In genomic region chr3L:3060054-3060979, dm6 we compare ENCODE assay signal across 1 fruit fly cellular context.
A peak's percentile ranks its signal among the peaks of the same experiment; 100 is the strongest.
TF ChIP-seq lines count a peak whose summit lies in the region.

No protein-coding gene starts in this region.

TF ChIP-seq in whole organism, embryonic, 481 proteins besides CTCF, POLR2A, EP300 and RAD21 (continued from another document):
- TF ChIP-seq Poxn (GFP tag; IDR thresholded peaks at IDR 0.05; lab: Robert Waterston, UW) (peak; percentile 97), CG5180 (GFP tag; optimal IDR thresholded peaks at IDR 0.05; lab: Kevin White, UChicago) (peak; percentile 90), wor (GFP tag; IDR thresholded peaks at IDR 0.05; lab: Robert Waterston, UW) (peak; percentile 99), psq (GFP tag; optimal IDR thresholded peaks at IDR 0.05; lab: Kevin White, UChicago) (peak; percentile 92), CG1792 (GFP tag; optimal IDR thresholded peaks at IDR 0.05; lab: Kevin White, UChicago) (peak; percentile 98), exex (tag; optimal IDR thresholded peaks at IDR 0.05; lab: Kevin White, UChicago) (peak; percentile 85), CG6854 (GFP tag; optimal IDR thresholded peaks at IDR 0.05; lab: Kevin White, UChicago) (peak; percentile 96), CG6254 (GFP tag; optimal IDR thresholded peaks at IDR 0.05; lab: Kevin White, UChicago) (peak; percentile 91), knrl (GFP tag; IDR thresholded peaks at IDR 0.05; lab: Robert Waterston, UW; ENCODE audit: partially characterized antibody) (no peak), fd102C (GFP tag; optimal IDR thresholded peaks at IDR 0.05; lab: Kevin White, UChicago) (peak; percentile 83), cad (GFP tag; optimal IDR thresholded peaks at IDR 0.05; lab: Kevin White, UChicago) (no peak), CG5245 (GFP tag; optimal IDR thresholded peaks at IDR 0.05; lab: Kevin White, UChicago) (peak; percentile 98), CG8089 (GFP tag; optimal IDR thresholded peaks at IDR 0.05; lab: Kevin White, UChicago) (peak; percentile 98), ken (GFP tag; IDR thresholded peaks at IDR 0.05; lab: Robert Waterston, UW) (peak; percentile 100), CG2712 (tag; optimal IDR thresholded peaks at IDR 0.05; lab: Kevin White, UChicago) (peak; percentile 97), Trl (optimal IDR thresholded peaks at IDR 0.05; lab: Kevin White, UChicago) (peak; percentile 26 to 67), Trl (GFP tag; optimal IDR thresholded peaks at IDR 0.05; lab: Kevin White, UChicago) (peak; percentile 99), Xbp1 (GFP tag; optimal IDR thresholded peaks at IDR 0.05; lab: Kevin White, UChicago) (peak; percentile 99), CG12236 (GFP tag; optimal IDR thresholded peaks at IDR 0.05; lab: Kevin White, UChicago) (peak; percentile 98), vnd (GFP tag; IDR thresholded peaks at IDR 0.05; lab: Robert Waterston, UW; ENCODE audit: partially characterized antibody) (no peak), CG11560 (tag; IDR thresholded peaks at IDR 0.05; lab: Robert Waterston, UW) (peak; percentile 93), CG10147 (GFP tag; optimal IDR thresholded peaks at IDR 0.05; lab: Kevin White, UChicago) (peak; percentile 93), CG34422 (GFP tag; IDR thresholded peaks at IDR 0.05; lab: Robert Waterston, UW) (peak; percentile 99), kah (GFP tag; optimal IDR thresholded peaks at IDR 0.05; lab: Kevin White, UChicago) (peak; percentile 92), CG7963 (GFP tag; IDR thresholded peaks at IDR 0.05; lab: Robert Waterston, UW; ENCODE audit: partially characterized antibody) (no peak), CG17568 (GFP tag; optimal IDR thresholded peaks at IDR 0.05; lab: Kevin White, UChicago) (peak; percentile 96), ab (GFP tag; optimal IDR thresholded peaks at IDR 0.05; lab: Kevin White, UChicago) (peak; percentile 99), CG7556 (GFP tag; optimal IDR thresholded peaks at IDR 0.05; lab: Kevin White, UChicago) (peak; percentile 97), stwl (tag; optimal IDR thresholded peaks at IDR 0.05; lab: Kevin White, UChicago) (no peak), Antp (GFP tag; optimal IDR thresholded peaks at IDR 0.05; lab: Kevin White, UChicago) (peak; percentile 99), ase (GFP tag; IDR thresholded peaks at IDR 0.05; lab: Robert Waterston, UW) (peak; percentile 99), ac (GFP tag; optimal IDR thresholded peaks at IDR 0.05; lab: Kevin White, UChicago) (peak; percentile 94), CG11723 (GFP tag; optimal IDR thresholded peaks at IDR 0.05; lab: Kevin White, UChicago) (peak; percentile 99), Hr3 (GFP tag; optimal IDR thresholded peaks at IDR 0.05; lab: Kevin White, UChicago) (peak; percentile 99), Ptx1 (GFP tag; IDR thresholded peaks at IDR 0.05; lab: Robert Waterston, UW) (peak; percentile 100), CG15011 (GFP tag; optimal IDR thresholded peaks at IDR 0.05; lab: Kevin White, UChicago) (peak; percentile 97), mam (GFP tag; optimal IDR thresholded peaks at IDR 0.05; lab: Kevin White, UChicago) (peak; percentile 99), CG10462 (GFP tag; optimal IDR thresholded peaks at IDR 0.05; lab: Kevin White, UChicago) (peak; percentile 96), sna (GFP tag; IDR thresholded peaks at IDR 0.05; lab: Robert Waterston, UW; ENCODE audit: partially characterized antibody) (peak; percentile 23; the same call in 1 of the 2 replicates), CG30020 (tag; optimal IDR thresholded peaks at IDR 0.05; lab: Kevin White, UChicago) (peak; percentile 76), ara (GFP tag; IDR thresholded peaks at IDR 0.05; lab: Robert Waterston, UW) (peak; percentile 99), CG1024 (GFP tag; IDR thresholded peaks at IDR 0.05; lab: Robert Waterston, UW) (peak; percentile 97), lola (GFP tag; optimal IDR thresholded peaks at IDR 0.05; lab: Kevin White, UChicago) (peak in 1 of 3 experiments; percentile 93), peb (GFP tag; IDR thresholded peaks at IDR 0.05; lab: Robert Waterston, UW) (peak; percentile 97), MTF-1 (GFP tag; optimal IDR thresholded peaks at IDR 0.05; lab: Kevin White, UChicago; ENCODE audit: borderline replicate concordance) (peak; percentile 96), CG8765 (GFP tag; IDR thresholded peaks at IDR 0.05; lab: Robert Waterston, UW) (peak; percentile 99), CG12769 (tag; optimal IDR thresholded peaks at IDR 0.05; lab: Kevin White, UChicago) (peak; percentile 99), Dp (GFP tag; optimal IDR thresholded peaks at IDR 0.05; lab: Kevin White, UChicago) (peak; percentile 7), nmo (GFP tag; optimal IDR thresholded peaks at IDR 0.05; lab: Kevin White, UChicago) (peak; percentile 97), nom (GFP tag; optimal IDR thresholded peaks at IDR 0.05; lab: Kevin White, UChicago) (peak; percentile 93), CG13424 (tag; optimal IDR thresholded peaks at IDR 0.05; lab: Kevin White, UChicago) (peak; percentile 97), CG7357 (GFP tag; IDR thresholded peaks at IDR 0.05; lab: Robert Waterston, UW) (peak; percentile 97), Dref (GFP tag; IDR thresholded peaks at IDR 0.05; lab: Robert Waterston, UW) (peak; percentile 53), fu2 (GFP tag; optimal IDR thresholded peaks at IDR 0.05; lab: Kevin White, UChicago) (peak; percentile 99), jumu (GFP tag; optimal IDR thresholded peaks at IDR 0.05; lab: Kevin White, UChicago) (peak; percentile 99), grn (GFP tag; optimal IDR thresholded peaks at IDR 0.05; lab: Kevin White, UChicago) (peak; percentile 88), croc (GFP tag; conservative IDR thresholded peaks at IDR 0.05; lab: Robert Waterston, UW) (peak; percentile 98), tap (tag; optimal IDR thresholded peaks at IDR 0.05; lab: Kevin White, UChicago) (peak; percentile 97), CG17829 (tag; optimal IDR thresholded peaks at IDR 0.05; lab: Kevin White, UChicago) (peak; percentile 97), CG9932 (GFP tag; IDR thresholded peaks at IDR 0.05; lab: Robert Waterston, UW) (peak; percentile 99), CG2678 (tag; optimal IDR thresholded peaks at IDR 0.05; lab: Kevin White, UChicago) (peak; percentile 98), ERR (GFP tag; optimal IDR thresholded peaks at IDR 0.05; lab: Kevin White, UChicago) (peak; percentile 98), maf-S (GFP tag; optimal IDR thresholded peaks at IDR 0.05; lab: Kevin White, UChicago) (peak; percentile 99), CG12391 (tag; optimal IDR thresholded peaks at IDR 0.05; lab: Kevin White, UChicago) (peak; percentile 97), pum (GFP tag; optimal IDR thresholded peaks at IDR 0.05; lab: Kevin White, UChicago) (peak; percentile 99), Nf-YB (GFP tag; optimal IDR thresholded peaks at IDR 0.05; lab: Kevin White, UChicago) (peak; percentile 76), jing (GFP tag; optimal IDR thresholded peaks at IDR 0.05; lab: Kevin White, UChicago) (peak; percentile 98), CG3281 (GFP tag; optimal IDR thresholded peaks at IDR 0.05; lab: Kevin White, UChicago) (peak; percentile 98), CG9215 (GFP tag; IDR thresholded peaks at IDR 0.05; lab: Robert Waterston, UW) (peak; percentile 98), bbx (GFP tag; IDR thresholded peaks at IDR 0.05; lab: Robert Waterston, UW; ENCODE audit: partially characterized antibody) (no peak), kni (GFP tag; optimal IDR thresholded peaks at IDR 0.05; lab: Kevin White, UChicago) (peak; percentile 92), Neu2 (GFP tag; optimal IDR thresholded peaks at IDR 0.05; lab: Kevin White, UChicago; ENCODE audit: borderline replicate concordance) (peak; percentile 95), pros (GFP tag; optimal IDR thresholded peaks at IDR 0.05; lab: Kevin White, UChicago) (no peak), corto (GFP tag; optimal IDR thresholded peaks at IDR 0.05; lab: Kevin White, UChicago) (peak; percentile 99), CG6765 (GFP tag; optimal IDR thresholded peaks at IDR 0.05; lab: Kevin White, UChicago) (peak; percentile 97), Gsc (GFP tag; IDR thresholded peaks at IDR 0.05; lab: Robert Waterston, UW) (peak; percentile 97), pan (optimal IDR thresholded peaks at IDR 0.05; lab: Kevin White, UChicago) (no peak), pan (GFP tag; optimal IDR thresholded peaks at IDR 0.05 in 1 of 2, IDR thresholded peaks at IDR 0.05 in 1 of 2) (peak in 1 of 2 experiments; percentile 100), CG10267 (tag; optimal IDR thresholded peaks at IDR 0.05; lab: Kevin White, UChicago) (peak; percentile 88), CG7745 (tag; optimal IDR thresholded peaks at IDR 0.05; lab: Kevin White, UChicago) (peak; percentile 57), gro (GFP tag; optimal IDR thresholded peaks at IDR 0.05; lab: Kevin White, UChicago) (peak; percentile 99), Awh (GFP tag; IDR thresholded peaks at IDR 0.05; lab: Robert Waterston, UW) (peak; percentile 99), ash1 (GFP tag; optimal IDR thresholded peaks at IDR 0.05; lab: Kevin White, UChicago) (peak; percentile 97), CG3163 (GFP tag; optimal IDR thresholded peaks at IDR 0.05; lab: Kevin White, UChicago) (peak; percentile 93), sima (GFP tag; optimal IDR thresholded peaks at IDR 0.05; lab: Kevin White, UChicago) (peak; percentile 93), GATAe (GFP tag; conservative IDR thresholded peaks at IDR 0.05; lab: Robert Waterston, UW) (peak; percentile 97), vvl (GFP tag; IDR thresholded peaks at IDR 0.05; lab: Robert Waterston, UW) (peak; percentile 99), CHES-1-like (GFP tag; optimal IDR thresholded peaks at IDR 0.05; lab: Kevin White, UChicago) (peak; percentile 99), ATbp (GFP tag; optimal IDR thresholded peaks at IDR 0.05; lab: Kevin White, UChicago) (peak; percentile 99), HHEX (GFP tag; optimal IDR thresholded peaks at IDR 0.05; lab: Kevin White, UChicago) (peak; percentile 99), crp (GFP tag; optimal IDR thresholded peaks at IDR 0.05; lab: Kevin White, UChicago) (peak; percentile 35 to 84), CG15073 (GFP tag; optimal IDR thresholded peaks at IDR 0.05; lab: Kevin White, UChicago) (peak; percentile 89), Hsf (GFP tag; optimal IDR thresholded peaks at IDR 0.05; lab: Kevin White, UChicago) (peak; percentile 99), CG10959 (GFP tag; IDR thresholded peaks at IDR 0.05; lab: Robert Waterston, UW) (peak; percentile 98), shn (GFP tag; optimal IDR thresholded peaks at IDR 0.05; lab: Kevin White, UChicago) (peak; percentile 98), CG15269 (tag; optimal IDR thresholded peaks at IDR 0.05; lab: Kevin White, UChicago) (peak; percentile 98), CG12071 (GFP tag; optimal IDR thresholded peaks at IDR 0.05; lab: Kevin White, UChicago) (peak; percentile 98), CG10979 (tag; optimal IDR thresholded peaks at IDR 0.05; lab: Kevin White, UChicago) (peak; percentile 95), Lim3 (GFP tag; IDR thresholded peaks at IDR 0.05; lab: Robert Waterston, UW) (peak; percentile 98), Scr (GFP tag; IDR thresholded peaks at IDR 0.05; lab: Robert Waterston, UW; ENCODE audit: partially characterized antibody) (no peak; the same call in 1 of the 2 replicates), NfI (GFP tag; optimal IDR thresholded peaks at IDR 0.05; lab: Kevin White, UChicago) (peak; percentile 97), caup (GFP tag; optimal IDR thresholded peaks at IDR 0.05; lab: Kevin White, UChicago; ENCODE audit: severe bottlenecking) (peak; percentile 98), rib (GFP tag; IDR thresholded peaks at IDR 0.05; lab: Robert Waterston, UW) (peak; percentile 99), CG1602 (GFP tag; optimal IDR thresholded peaks at IDR 0.05; lab: Kevin White, UChicago) (peak; percentile 98), Adf1 (GFP tag; IDR thresholded peaks at IDR 0.05; lab: Robert Waterston, UW) (peak; percentile 89), CG3726 (GFP tag; IDR thresholded peaks at IDR 0.05; lab: Robert Waterston, UW) (peak; percentile 99), tio (GFP tag; optimal IDR thresholded peaks at IDR 0.05; lab: Kevin White, UChicago) (peak; percentile 99), tll (GFP tag; optimal IDR thresholded peaks at IDR 0.05; lab: Kevin White, UChicago) (peak in 1 of 2 experiments; percentile 32), CG9609 (GFP tag; optimal IDR thresholded peaks at IDR 0.05; lab: Kevin White, UChicago) (peak; percentile 99), NC2α (GFP tag; optimal IDR thresholded peaks at IDR 0.05; lab: Kevin White, UChicago) (peak; percentile 98), CG11456 (GFP tag; IDR thresholded peaks at IDR 0.05; lab: Robert Waterston, UW) (peak; percentile 99), z (GFP tag; IDR thresholded peaks at IDR 0.05; lab: Robert Waterston, UW) (peak; percentile 85)
